Worm (Caenorhabditis elegans) whole organism, L4 larva: ENCODE measurements around the gene mex-6.
A peak's percentile ranks its signal among the peaks of the same experiment; 100 is the strongest.

ENCODE experiments used
- F10B5.3 ChIP-seq: sonication (generic microtip); optimal IDR thresholded peaks from 2 replicates; lab custom pipeline; 2016; ENCODE audit warnings: mild to moderate bottlenecking, missing genetic modification characterization, missing compliant biosample characterization
- F37D6.2 ChIP-seq: sonication (generic microtip); optimal IDR thresholded peaks from 2 replicates; lab custom pipeline; 2016; ENCODE audit warnings: mild to moderate bottlenecking, missing genetic modification characterization, missing compliant biosample characterization
- F44E2.7 ChIP-seq: fragments of 200-800 bp; sonication (Bioruptor generic); IDR thresholded peaks from 2 replicates; pipeline ENCODE4 v2.1.2; 2022; ENCODE audit warnings: missing genetic modification characterization, missing compliant biosample characterization
- R02D3.7 ChIP-seq: fragments of 150-350 bp; sonication (generic microtip); optimal IDR thresholded peaks from 3 replicates; lab custom pipeline; 2014; ENCODE audit warnings: missing biosample characterization, missing genetic modification characterization
- aha-1 ChIP-seq: fragments of 150-350 bp; peaks from one replicate; lab custom pipeline; 2014; ENCODE audit warnings: missing biosample characterization, missing genetic modification characterization
- ceh-28 ChIP-seq: fragments of 150-350 bp; optimal IDR thresholded peaks from 2 replicates; lab custom pipeline; 2014; ENCODE audit warnings: missing biosample characterization, missing genetic modification reagents, missing genetic modification characterization
- ceh-62 ChIP-seq: sonication (generic microtip); optimal IDR thresholded peaks from 2 replicates; lab custom pipeline; 2017; ENCODE audit warnings: missing biosample characterization, missing genetic modification characterization
- cey-2 ChIP-seq: sonication (generic microtip); optimal IDR thresholded peaks from 3 replicates; lab custom pipeline; 2017; ENCODE audit warnings: missing genetic modification characterization, mild to moderate bottlenecking, missing compliant biosample characterization, antibody characterized with exemption, borderline replicate concordance; ENCODE audit not compliant: insufficient read depth
- ctbp-1 ChIP-seq: fragments of 200-800 bp; sonication (Bioruptor generic); IDR thresholded peaks from 2 replicates; pipeline ENCODE4 v1.3.6; 2022; ENCODE audit warnings: missing genetic modification reagents, missing genetic modification characterization, missing compliant biosample characterization
- daf-12 ChIP-seq: fragments of 150-350 bp; optimal IDR thresholded peaks from 2 replicates; lab custom pipeline; 2014; ENCODE audit warnings: missing biosample characterization, missing genetic modification reagents, missing genetic modification characterization
- daf-16 ChIP-seq, 3 experiments: sonication (generic microtip); optimal IDR thresholded peaks; 2 replicates each; lab custom pipeline; 2016 to 2017; ENCODE audit warnings: missing genetic modification characterization in 3 of 3, missing genetic modification reagents in 3 of 3, mild to moderate bottlenecking in 2 of 3, missing compliant biosample characterization in 2 of 3, missing biosample characterization in 1 of 3, moderate library complexity in 1 of 3
- daf-8 ChIP-seq: fragments of 200-800 bp; sonication (Bioruptor generic); IDR thresholded peaks from 2 replicates; pipeline ENCODE4 v1.3.6; 2022; ENCODE audit warnings: missing genetic modification characterization, missing compliant biosample characterization
- dmd-9 ChIP-seq: fragments of 200-800 bp; sonication (Bioruptor generic); IDR thresholded peaks from 2 replicates; pipeline ENCODE4 v1.3.6; 2022; ENCODE audit warnings: missing genetic modification reagents, missing genetic modification characterization, missing compliant biosample characterization
- egl-43 ChIP-seq: fragments of 200-800 bp; sonication (Bioruptor generic); IDR thresholded peaks from 2 replicates; pipeline ENCODE4 v1.3.6; 2022; ENCODE audit warnings: missing genetic modification reagents, missing genetic modification characterization, missing compliant biosample characterization
- fkh-10 ChIP-seq: fragments of 150-350 bp; optimal IDR thresholded peaks from 2 replicates; lab custom pipeline; 2014; ENCODE audit warnings: missing biosample characterization, missing genetic modification reagents, missing genetic modification characterization
- fos-1 ChIP-seq: fragments of 150-350 bp; optimal IDR thresholded peaks from 2 replicates; lab custom pipeline; 2014; ENCODE audit warnings: missing biosample characterization, missing genetic modification characterization
- hif-1 ChIP-seq, 2 experiments: sonication (generic microtip); optimal IDR thresholded peaks; 2 replicates each; lab custom pipeline; 2016 to 2017; ENCODE audit warnings: missing compliant biosample characterization in 2 of 2, missing genetic modification characterization in 2 of 2, missing genetic modification reagents in 2 of 2, missing genotype in 2 of 2, mild to moderate bottlenecking in 1 of 2
- hlh-30 ChIP-seq: sonication (generic microtip); optimal IDR thresholded peaks from 2 replicates; lab custom pipeline; 2017; ENCODE audit warnings: antibody characterized with exemption, mild to moderate bottlenecking, missing genetic modification characterization, missing compliant biosample characterization; ENCODE audit not compliant: insufficient read depth
- lin-38 ChIP-seq: fragments of 200-800 bp; sonication (Bioruptor generic); IDR thresholded peaks from 2 replicates; pipeline ENCODE4 v1.3.6; 2022; ENCODE audit warnings: missing genetic modification reagents, missing genetic modification characterization, missing compliant biosample characterization
- madf-9 ChIP-seq: fragments of 200-800 bp; sonication (Bioruptor generic); conservative IDR thresholded peaks from 2 replicates; pipeline ENCODE4 v1.3.6; 2022; ENCODE audit warnings: missing genetic modification reagents, missing genetic modification characterization, missing compliant biosample characterization
- mdl-1 ChIP-seq, 2 experiments: fragments of 150-350 bp in 1 of 2; sonication (generic microtip) in 1 of 2; optimal IDR thresholded peaks; 2 replicates each; lab custom pipeline; 2014 to 2017; ENCODE audit warnings: missing biosample characterization in 2 of 2, missing genetic modification characterization in 2 of 2
- mdt-29 ChIP-seq: fragments of 200-800 bp; sonication (Bioruptor generic); IDR thresholded peaks from 2 replicates; pipeline ENCODE4 v1.3.6; 2022; ENCODE audit warnings: missing genetic modification reagents, missing genetic modification characterization, missing compliant biosample characterization
- mes-2 ChIP-seq: sonication (generic microtip); optimal IDR thresholded peaks from 2 replicates; lab custom pipeline; 2016; ENCODE audit warnings: missing genotype, mild to moderate bottlenecking, missing genetic modification characterization, missing compliant biosample characterization; ENCODE audit not compliant: poor library complexity, severe bottlenecking
- mxl-3 ChIP-seq: fragments of 200-800 bp; sonication (Bioruptor generic); optimal IDR thresholded peaks from 2 replicates; lab custom pipeline; 2018; ENCODE audit warnings: mild to moderate bottlenecking, missing genetic modification characterization, missing compliant biosample characterization
- nhr-28 ChIP-seq: fragments of 150-350 bp; optimal IDR thresholded peaks from 2 replicates; lab custom pipeline; 2014; ENCODE audit warnings: missing biosample characterization, missing genetic modification characterization
- nhr-41 ChIP-seq: fragments of 200-800 bp; sonication (Bioruptor generic); IDR thresholded peaks from 2 replicates; pipeline ENCODE4 v1.3.6; 2022; ENCODE audit warnings: missing genetic modification reagents, missing genetic modification characterization, missing compliant biosample characterization
- nhr-42 ChIP-seq: fragments of 200-800 bp; sonication (Bioruptor generic); IDR thresholded peaks from 2 replicates; pipeline ENCODE4 v1.3.6; 2022; ENCODE audit warnings: missing genetic modification characterization, missing compliant biosample characterization
- nhr-48 ChIP-seq: sonication (generic microtip); optimal IDR thresholded peaks from 2 replicates; lab custom pipeline; 2016; ENCODE audit warnings: mild to moderate bottlenecking, missing genetic modification characterization, missing compliant biosample characterization
- pha-4 ChIP-seq, 2 experiments: fragments of 150-350 bp in 1 of 2; fragments of 200-800 bp in 1 of 2; sonication (Bioruptor generic) in 1 of 2; IDR thresholded peaks in 1 of 2; optimal IDR thresholded peaks in 1 of 2; 2 replicates each; pipeline versions ENCODE4 v1.3.6 to Lab custom; 2014 to 2022; ENCODE audit warnings: missing genetic modification characterization in 2 of 2, missing genetic modification reagents in 2 of 2, missing biosample characterization in 1 of 2, missing compliant biosample characterization in 1 of 2
- php-3 ChIP-seq: fragments of 200-800 bp; sonication (Bioruptor generic); IDR thresholded peaks from 2 replicates; pipeline ENCODE4 v1.3.6; 2022; ENCODE audit warnings: missing genetic modification reagents, missing genetic modification characterization, missing compliant biosample characterization
- rbr-2 ChIP-seq: sonication (generic microtip); optimal IDR thresholded peaks from 2 replicates; lab custom pipeline; 2016; ENCODE audit warnings: missing genotype, missing genetic modification characterization, missing compliant biosample characterization
- sdz-12 ChIP-seq: fragments of 200-800 bp; sonication (Bioruptor generic); optimal IDR thresholded peaks from 2 replicates; lab custom pipeline; 2018; ENCODE audit warnings: mild to moderate bottlenecking, missing genetic modification characterization, missing compliant biosample characterization
- tra-1 ChIP-seq: fragments of 200-800 bp; sonication (Bioruptor generic); IDR thresholded peaks from 2 replicates; pipeline ENCODE4 v1.3.6; 2022; ENCODE audit warnings: missing genetic modification reagents, missing genetic modification characterization, missing compliant biosample characterization
- unc-62 ChIP-seq, 3 experiments: fragments of 150-350 bp in 1 of 3; sonication (generic microtip); optimal IDR thresholded peaks in 2 of 3; peaks in 1 of 3; 1 replicate in 1 of 3; 2 replicates in 2 of 3; lab custom pipeline; 2014 to 2017; ENCODE audit warnings: missing biosample characterization in 3 of 3, missing genetic modification characterization in 3 of 3, missing genetic modification reagents in 3 of 3, missing genotype in 1 of 3
- zfp-3 ChIP-seq: fragments of 200-800 bp; sonication (Bioruptor generic); conservative IDR thresholded peaks from 2 replicates; pipeline ENCODE4 v1.3.6; 2022; ENCODE audit warnings: missing genetic modification reagents, missing genetic modification characterization, missing compliant biosample characterization

The mex-6 gene

DNA sequence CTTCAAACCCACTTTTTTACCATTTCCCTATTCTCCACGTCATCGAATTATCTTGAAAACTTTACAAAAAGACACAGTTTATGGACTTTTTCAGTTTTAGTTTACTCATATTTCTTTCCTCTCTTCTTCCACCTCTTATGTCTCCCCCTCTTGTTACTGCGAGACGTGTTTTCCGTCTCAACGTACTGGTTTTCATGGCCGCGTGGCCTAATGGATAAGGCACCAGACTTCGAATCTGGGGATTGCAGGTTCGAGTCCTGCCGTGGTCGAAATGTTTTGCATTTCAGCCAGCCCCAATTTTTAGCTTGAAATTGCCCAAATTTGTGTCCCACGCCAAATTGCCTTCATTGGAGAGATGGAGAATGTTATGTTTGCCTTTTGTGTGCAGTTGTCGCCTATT is 42.1 kb downstream of the mex-6 start (continued):
- TF ChIP-seq zfp-3 (GFP tag; lab: Robert Waterston, UW) (peak; percentile 49; the same call in 1 of the 2 replicates), madf-9 (GFP tag; lab: Robert Waterston, UW) (peak; percentile 80), R02D3.7 (tag; lab: Kevin White, UChicago) (no peak), ctbp-1 (peak; percentile 78), hif-1 (tag; optimal IDR thresholded peaks at IDR 0.05; lab: Kevin White, UChicago) (peak in 1 of 2 experiments; percentile 38), tra-1 (GFP tag; lab: Robert Waterston, UW) (peak; percentile 91), mxl-3 (peak; percentile 64), dmd-9 (peak; percentile 57; the same call in 1 of the 2 replicates), cey-2 (no peak), ceh-62 (tag; lab: Kevin White, UChicago) (no peak), daf-12 (tag; lab: Kevin White, UChicago) (no peak), nhr-41 (peak; percentile 82; the same call in 1 of the 2 replicates), fos-1 (no peak), mdt-29 (GFP tag; lab: Robert Waterston, UW) (peak; percentile 68; the same call in 1 of the 2 replicates), F10B5.3 (no peak), F37D6.2 (tag; lab: Kevin White, UChicago) (no peak), ceh-28 (no peak), daf-8 (GFP tag; lab: Robert Waterston, UW) (no peak), sdz-12 (GFP tag; lab: Kevin White, UChicago) (peak; percentile 69)
- TF ChIP-seq, all 104 proteins: peak for 64

- TF ChIP-seq nhr-28 (peak; percentile 41), F10B5.3 (no peak), mdl-1 (tag; optimal IDR thresholded peaks at IDR 0.05; lab: Kevin White, UChicago) (peak in 1 of 2 experiments; percentile 8), pha-4 (GFP tag; IDR thresholded peaks at IDR 0.05; lab: Robert Waterston, UW) (no peak), pha-4 (tag; optimal IDR thresholded peaks at IDR 0.05; lab: Kevin White, UChicago) (no peak), unc-62 (GFP tag; optimal IDR thresholded peaks at IDR 0.05 in 1 of 2; lab: Kevin White, UChicago) (peak in 1 of 2 experiments; percentile 90), unc-62 (tag; optimal IDR thresholded peaks at IDR 0.05; lab: Kevin White, UChicago) (no peak), hlh-30 (tag; lab: Kevin White, UChicago) (peak; percentile 59), daf-16 (GFP tag; optimal IDR thresholded peaks at IDR 0.05; lab: Kevin White, UChicago) (no peak), daf-16 (tag; optimal IDR thresholded peaks at IDR 0.05; lab: Kevin White, UChicago) (no peak), mxl-3 (peak; percentile 42)
Measured at ce11 chrII:9573412-9573811, 49.4 kb downstream of the mex-6 start.

ce11 chrII:9574406-9574805 is 50.4 kb downstream of the mex-6 start:
- TF ChIP-seq egl-43 (GFP tag; lab: Robert Waterston, UW) (0 out of 2 replicates have a peak, but pooled peaks have one; percentile 58), mes-2 (peak; percentile 15), daf-12 (tag; lab: Kevin White, UChicago) (no peak), pha-4 (GFP tag; IDR thresholded peaks at IDR 0.05; lab: Robert Waterston, UW) (no peak), pha-4 (tag; optimal IDR thresholded peaks at IDR 0.05; lab: Kevin White, UChicago) (no peak), lin-38 (no peak), php-3 (GFP tag; lab: Robert Waterston, UW) (no peak), aha-1 (tag; lab: Kevin White, UChicago) (no peak), rbr-2 (peak; percentile 1), R02D3.7 (tag; lab: Kevin White, UChicago) (no peak), sdz-12 (GFP tag; lab: Kevin White, UChicago) (no peak), fkh-10 (GFP tag; lab: Kevin White, UChicago) (no peak), F44E2.7 (GFP tag; lab: Robert Waterston, UW) (0 out of 2 replicates have a peak, but pooled peaks have one; percentile 43), unc-62 (GFP tag; optimal IDR thresholded peaks at IDR 0.05 in 1 of 2; lab: Kevin White, UChicago) (peak in 1 of 2 experiments; percentile 60), unc-62 (tag; optimal IDR thresholded peaks at IDR 0.05; lab: Kevin White, UChicago) (no peak), nhr-48 (tag; lab: Kevin White, UChicago) (no peak), nhr-42 (GFP tag; lab: Robert Waterston, UW) (no peak), zfp-3 (GFP tag; lab: Robert Waterston, UW) (no peak)
